Worm (Caenorhabditis elegans) whole organism, L2 larva: Measurements from ENCODE around the gene ftn-1.

Source experiments
- R02D3.7 ChIP-seq: fragments of 150-350 bp; optimal IDR thresholded peaks from 2 replicates; lab custom pipeline; 2014; ENCODE audit warnings: missing biosample characterization, missing genetic modification characterization
- Y55F3AM.14 ChIP-seq: fragments of 200-800 bp; sonication (Bioruptor generic); optimal IDR thresholded peaks from 2 replicates; lab custom pipeline; 2018; ENCODE audit warnings: mild to moderate bottlenecking, missing genetic modification characterization, missing compliant biosample characterization
- egl-27 ChIP-seq: sonication (generic microtip); optimal IDR thresholded peaks from 3 replicates; lab custom pipeline; 2017; ENCODE audit warnings: missing biosample characterization, missing genetic modification reagents, missing genetic modification characterization
- elt-1 ChIP-seq: fragments of 150-350 bp; optimal IDR thresholded peaks from 2 replicates; lab custom pipeline; 2014; ENCODE audit warnings: missing biosample characterization, missing genetic modification characterization
- elt-3 ChIP-seq: sonication (generic microtip); optimal IDR thresholded peaks from 2 replicates; lab custom pipeline; 2017; ENCODE audit warnings: missing biosample characterization, missing genetic modification characterization
- fos-1 ChIP-seq: fragments of 150-350 bp; optimal IDR thresholded peaks from 2 replicates; lab custom pipeline; 2014; ENCODE audit warnings: missing biosample characterization, missing genetic modification characterization
- lin-13 ChIP-seq: fragments of 150-350 bp; optimal IDR thresholded peaks from 2 replicates; lab custom pipeline; 2014; ENCODE audit warnings: missing biosample characterization, missing genetic modification reagents, missing genetic modification characterization
- mab-5 ChIP-seq: fragments of 150-350 bp; optimal IDR thresholded peaks from 2 replicates; lab custom pipeline; 2014; ENCODE audit warnings: missing biosample characterization, missing genetic modification characterization
- mdl-1 ChIP-seq, 2 experiments: fragments of 150-350 bp in 1 of 2; sonication (generic microtip) in 1 of 2; optimal IDR thresholded peaks; 2 replicates each; lab custom pipeline; 2017; ENCODE audit warnings: missing biosample characterization in 2 of 2, missing genetic modification characterization in 2 of 2
- nhr-11 ChIP-seq: fragments of 150-350 bp; optimal IDR thresholded peaks from 2 replicates; lab custom pipeline; 2014; ENCODE audit warnings: missing biosample characterization, missing genetic modification characterization
- nhr-237 ChIP-seq: fragments of 150-350 bp; optimal IDR thresholded peaks from 2 replicates; lab custom pipeline; 2014; ENCODE audit warnings: missing biosample characterization, missing genetic modification characterization
- unc-39 ChIP-seq: fragments of 150-350 bp; optimal IDR thresholded peaks from 2 replicates; lab custom pipeline; 2014; ENCODE audit warnings: missing biosample characterization, missing genetic modification characterization
- unc-62 ChIP-seq: fragments of 150-350 bp; optimal IDR thresholded peaks from 2 replicates; lab custom pipeline; 2014; ENCODE audit warnings: missing biosample characterization, missing genetic modification reagents, missing genetic modification characterization

ce11 chrV:7508566-7509044, 38.8 kb downstream of the ftn-1 start, which contains the start of the genes str-31 and nhr-172:
- TF ChIP-seq nhr-237 (tag; lab: Kevin White, UChicago): no peak
- no peak for TF ChIP-seq unc-39 (tag; lab: Kevin White, UChicago)
- TF ChIP-seq nhr-11: no peak
- TF ChIP-seq elt-1 (tag; lab: Kevin White, UChicago): no peak
- TF ChIP-seq mdl-1 (tag; optimal IDR thresholded peaks at IDR 0.05; lab: Kevin White, UChicago): no peak
- no peak for TF ChIP-seq mab-5 (tag; lab: Kevin White, UChicago)
- no peak for TF ChIP-seq elt-3 (tag; lab: Kevin White, UChicago)
- no peak for TF ChIP-seq fos-1 (tag; lab: Kevin White, UChicago)
- no peak for TF ChIP-seq lin-13 (GFP tag; lab: Kevin White, UChicago)
- TF ChIP-seq Y55F3AM.14: no peak
- TF ChIP-seq R02D3.7: no peak
- TF ChIP-seq unc-62: no peak
- no peak for TF ChIP-seq egl-27
